Fruit fly (Drosophila melanogaster) whole organism, embryonic: Measurements from ENCODE around the gene bi.

Experiments
- Atf-2 ChIP-seq: fragments of 200-800 bp; sonication (Bioruptor generic); optimal IDR thresholded peaks from 2 replicates; lab custom pipeline; 2016; ENCODE audit warnings: missing biosample characterization, missing genetic modification characterization
- CG10366 ChIP-seq: fragments of 200-800 bp; sonication (Bioruptor generic); IDR thresholded peaks from 2 replicates; pipeline ENCODE4 v1.3.6; 2022; ENCODE audit warnings: missing biosample characterization, missing genetic modification characterization
- CG11696 ChIP-seq: fragments of 200-800 bp; sonication (Bioruptor generic); IDR thresholded peaks from 2 replicates; pipeline ENCODE4 v1.3.6; 2022; ENCODE audit warnings: missing biosample characterization, missing genetic modification characterization
- CG1233 ChIP-seq: fragments of 200-800 bp; sonication (Bioruptor generic); optimal IDR thresholded peaks from 4 replicates; lab custom pipeline; 2018; ENCODE audit warnings: missing biosample characterization, mild to moderate bottlenecking, missing genetic modification characterization
- CG13424 ChIP-seq: fragments of 200-800 bp; sonication (Bioruptor generic); optimal IDR thresholded peaks from 2 replicates; lab custom pipeline; 2019; ENCODE audit warnings: missing biosample characterization, mild to moderate bottlenecking, missing genetic modification characterization, moderate library complexity
- CG1832 ChIP-seq: fragments of 200-800 bp; sonication (Bioruptor generic); optimal IDR thresholded peaks from 2 replicates; lab custom pipeline; 2017; ENCODE audit warnings: missing biosample characterization, mild to moderate bottlenecking, missing genetic modification characterization, inconsistent platforms
- CG18619 ChIP-seq: fragments of 200-800 bp; sonication (Bioruptor generic); optimal IDR thresholded peaks from 3 replicates; lab custom pipeline; 2017; ENCODE audit warnings: missing biosample characterization, mild to moderate bottlenecking, missing genetic modification characterization
- CG4360 ChIP-seq: fragments of 200-800 bp; sonication (Bioruptor generic); IDR thresholded peaks from 2 replicates; pipeline ENCODE4 v1.3.6; 2022; ENCODE audit warnings: missing biosample characterization, missing genetic modification characterization
- CG5245 ChIP-seq: fragments of 200-800 bp; sonication (Bioruptor generic); optimal IDR thresholded peaks from 3 replicates; lab custom pipeline; 2016; ENCODE audit warnings: missing biosample characterization, missing genetic modification characterization
- CG7963 ChIP-seq: fragments of 200-800 bp; sonication (Bioruptor generic); IDR thresholded peaks from 3 replicates; pipeline ENCODE4 v1.3.6; 2022; ENCODE audit warnings: missing biosample characterization, missing genetic modification characterization; ENCODE audit not compliant: partially characterized antibody
- CG8359 ChIP-seq: fragments of 200-800 bp; sonication (Bioruptor generic); optimal IDR thresholded peaks from 2 replicates; lab custom pipeline; 2017; ENCODE audit warnings: missing biosample characterization, mild to moderate bottlenecking, missing genetic modification characterization, borderline replicate concordance
- CG8478 ChIP-seq: fragments of >200 bp; optimal IDR thresholded peaks from 2 replicates; lab custom pipeline; 2018
- CG9932 ChIP-seq: fragments of 200-800 bp; sonication (Bioruptor generic); IDR thresholded peaks from 2 replicates; pipeline ENCODE4 v1.3.6; 2022; ENCODE audit warnings: missing biosample characterization, missing genetic modification characterization
- CoRest ChIP-seq: fragments of 200-800 bp; sonication (Bioruptor generic); optimal IDR thresholded peaks from 3 replicates; lab custom pipeline; 2018; ENCODE audit warnings: missing biosample characterization, mild to moderate bottlenecking, missing genetic modification characterization, moderate library complexity
- Deaf1 ChIP-seq: fragments of 200-800 bp; optimal IDR thresholded peaks from 3 replicates; lab custom pipeline; 2019; ENCODE audit warnings: missing biosample characterization, mild to moderate bottlenecking, missing genetic modification characterization, moderate library complexity
- Dll ChIP-seq: fragments of 200-800 bp; sonication (Bioruptor generic); IDR thresholded peaks from 4 replicates; pipeline ENCODE4 v1.3.6; 2022; ENCODE audit warnings: missing biosample characterization, missing genetic modification characterization; ENCODE audit not compliant: partially characterized antibody
- HLH54F ChIP-seq: fragments of 200-800 bp; sonication (Bioruptor generic); optimal IDR thresholded peaks from 3 replicates; lab custom pipeline; 2016; ENCODE audit warnings: missing biosample characterization, missing genetic modification characterization
- HmgD ChIP-seq: fragments of 200-800 bp; sonication (Bioruptor generic); optimal IDR thresholded peaks from 3 replicates; lab custom pipeline; 2016; ENCODE audit warnings: missing biosample characterization, missing genetic modification characterization
- ab ChIP-seq: fragments of 200-800 bp; sonication (Bioruptor generic); optimal IDR thresholded peaks from 2 replicates; lab custom pipeline; 2016; ENCODE audit warnings: missing biosample characterization, missing genetic modification characterization
- ato ChIP-seq: fragments of 200-800 bp; sonication (Bioruptor generic); IDR thresholded peaks from 2 replicates; pipeline ENCODE4 v1.3.6; 2022; ENCODE audit warnings: missing biosample characterization, missing genetic modification characterization; ENCODE audit not compliant: partially characterized antibody
- bowl ChIP-seq: fragments of 200-800 bp; sonication (Bioruptor generic); IDR thresholded peaks from 2 replicates; pipeline ENCODE4 v1.3.6; 2022; ENCODE audit warnings: missing biosample characterization, missing genetic modification characterization
- corto ChIP-seq: fragments of 200-800 bp; sonication (Bioruptor generic); optimal IDR thresholded peaks from 2 replicates; lab custom pipeline; 2016; ENCODE audit warnings: missing biosample characterization, mild to moderate bottlenecking, missing genetic modification characterization, moderate library complexity
- dm ChIP-seq: fragments of 200-800 bp; sonication (Bioruptor generic); optimal IDR thresholded peaks from 3 replicates; lab custom pipeline; 2016; ENCODE audit warnings: missing biosample characterization, missing genetic modification characterization
- dpn ChIP-seq, 2 experiments: fragments of 200-800 bp; sonication (Bioruptor generic); optimal IDR thresholded peaks; 3 replicates each; lab custom pipeline; 2016; ENCODE audit warnings: missing biosample characterization in 2 of 2, missing genetic modification characterization in 2 of 2
- gfzf ChIP-seq: fragments of 200-800 bp; sonication (Bioruptor generic); optimal IDR thresholded peaks from 2 replicates; lab custom pipeline; 2016; ENCODE audit warnings: missing biosample characterization, mild to moderate bottlenecking, missing genetic modification characterization, moderate library complexity
- hbn ChIP-seq: fragments of 200-800 bp; sonication (Bioruptor generic); IDR thresholded peaks from 2 replicates; pipeline ENCODE4 v1.3.6; 2022; ENCODE audit warnings: missing biosample characterization, missing genetic modification characterization; ENCODE audit not compliant: partially characterized antibody
- lbe ChIP-seq: fragments of 200-800 bp; sonication (Bioruptor generic); optimal IDR thresholded peaks from 2 replicates; lab custom pipeline; 2016; ENCODE audit warnings: missing biosample characterization, mild to moderate bottlenecking, missing genetic modification characterization
- nmo ChIP-seq: fragments of 200-800 bp; sonication (Bioruptor generic); optimal IDR thresholded peaks from 2 replicates; lab custom pipeline; 2018; ENCODE audit warnings: missing biosample characterization, mild to moderate bottlenecking, missing genetic modification characterization, moderate library complexity
- nom ChIP-seq: fragments of 200-800 bp; sonication (Bioruptor generic); optimal IDR thresholded peaks from 2 replicates; lab custom pipeline; 2017; ENCODE audit warnings: missing biosample characterization, missing genetic modification characterization, mild to moderate bottlenecking, moderate library complexity, missing genetic modification reagents
- oc ChIP-seq: fragments of 200-800 bp; sonication (Bioruptor generic); optimal IDR thresholded peaks from 2 replicates; lab custom pipeline; 2018; ENCODE audit warnings: missing biosample characterization, mild to moderate bottlenecking, missing genetic modification characterization, moderate library complexity
- onecut ChIP-seq: fragments of 200-800 bp; sonication (Bioruptor generic); IDR thresholded peaks from 2 replicates; pipeline ENCODE4 v1.3.6; 2022; ENCODE audit warnings: missing biosample characterization, missing genetic modification characterization
- p53 ChIP-seq: fragments of 200-800 bp; sonication (Bioruptor generic); optimal IDR thresholded peaks from 2 replicates; lab custom pipeline; 2016; ENCODE audit warnings: missing biosample characterization, missing genetic modification characterization
- tgo ChIP-seq: fragments of 200-800 bp; sonication (Bioruptor generic); IDR thresholded peaks from 3 replicates; pipeline ENCODE4 v1.3.6; 2022; ENCODE audit warnings: missing biosample characterization, missing genetic modification characterization
- trh ChIP-seq: fragments of 200-800 bp; sonication (Bioruptor generic); optimal IDR thresholded peaks from 2 replicates; lab custom pipeline; 2016; ENCODE audit warnings: missing biosample characterization, missing genetic modification characterization

bi gene

DNA sequence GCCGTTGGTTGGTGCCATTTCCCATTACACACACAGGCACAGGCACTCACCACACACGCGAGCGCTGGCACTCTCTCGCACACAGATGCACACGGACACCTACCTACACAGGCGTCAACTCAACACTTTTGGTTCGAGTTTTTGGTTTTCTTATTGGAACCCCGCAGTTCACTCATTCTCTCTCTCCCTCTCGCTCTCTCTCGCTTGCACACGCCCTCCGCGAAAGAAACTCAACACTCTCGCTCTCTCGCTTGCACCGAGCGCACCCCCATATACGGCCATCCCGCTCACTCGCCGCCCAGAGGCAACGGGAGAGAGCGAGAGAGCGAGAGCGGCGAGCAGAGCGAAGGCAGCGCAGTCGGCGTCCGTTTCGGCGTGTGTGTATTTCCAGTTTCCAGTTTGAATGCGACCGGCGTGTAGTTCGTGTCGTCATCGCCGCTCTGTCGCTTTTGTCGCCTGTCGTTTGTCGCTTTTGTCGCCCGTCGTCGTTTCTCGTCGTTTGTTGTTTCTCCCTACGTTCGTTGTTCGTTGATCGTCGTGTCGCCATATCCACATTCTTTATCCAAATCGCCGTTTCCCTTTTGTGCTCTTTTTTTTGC lies 14.2 kb downstream of the bi start (continued):
- TF ChIP-seq HLH54F (GFP tag; lab: Kevin White, UChicago): no peak
- TF ChIP-seq Atf-2: peak; percentile 3
- no peak for TF ChIP-seq CG18619 (GFP tag; lab: Kevin White, UChicago)
- peak; percentile 100 for TF ChIP-seq CG8478 (lab: Kevin White, UChicago)
- TF ChIP-seq hbn (GFP tag; lab: Robert Waterston, UW): 0 out of 2 replicates have a peak, but pooled peaks have one; percentile 15
- TF ChIP-seq dm (GFP tag; lab: Kevin White, UChicago): peak; percentile 21
- TF ChIP-seq HmgD (GFP tag; lab: Kevin White, UChicago): peak; percentile 84
- peak; percentile 45 for TF ChIP-seq nom (GFP tag; lab: Kevin White, UChicago)
- TF ChIP-seq CG8359 (GFP tag; lab: Kevin White, UChicago): no peak
- peak; percentile 68 for TF ChIP-seq CoRest (tag; lab: Kevin White, UChicago)
- TF ChIP-seq CG10366 (GFP tag; lab: Robert Waterston, UW): no peak

DNA sequence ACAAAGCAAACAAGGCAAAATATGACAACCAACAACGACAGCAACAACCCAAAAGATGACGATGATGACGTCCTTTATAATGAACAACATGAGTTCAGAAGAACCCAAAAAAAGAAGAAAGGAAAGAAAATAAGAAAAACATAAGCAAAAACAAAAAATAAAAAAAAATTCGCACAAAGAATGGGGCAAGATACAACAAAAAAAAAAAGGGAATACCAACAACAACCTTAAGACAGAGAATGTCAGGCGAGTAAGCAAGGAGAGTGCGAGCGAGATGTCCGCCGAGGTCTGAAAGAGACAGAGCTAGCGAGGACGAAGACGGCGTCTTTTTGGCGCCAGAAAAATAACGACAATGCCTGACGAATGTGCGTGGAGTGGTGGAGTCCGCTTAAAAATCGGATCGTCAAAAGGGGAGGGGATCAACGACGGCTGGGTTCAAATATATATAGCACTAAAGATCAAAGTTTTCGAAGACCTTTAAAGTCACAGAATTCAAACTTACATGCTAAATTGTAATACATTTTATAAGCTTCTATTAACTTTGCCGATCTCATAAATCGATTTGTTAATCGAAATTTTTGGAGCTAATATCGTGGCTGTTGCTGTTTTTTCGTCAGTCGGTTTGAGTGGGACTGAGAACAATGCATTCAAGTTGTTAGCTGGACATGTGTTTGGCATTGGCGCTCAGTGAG lies 22.4 kb downstream of the bi start:
- TF ChIP-seq bowl (GFP tag; lab: Robert Waterston, UW): no peak
- no peak for TF ChIP-seq nmo
- peak; percentile 25 for TF ChIP-seq CG1832 (GFP tag; lab: Kevin White, UChicago)
- peak; percentile 96 for TF ChIP-seq nom (GFP tag; lab: Kevin White, UChicago)
- peak; percentile 54; the same call in 1 of the 2 replicates for TF ChIP-seq CG4360 (GFP tag; lab: Robert Waterston, UW)
- no peak for TF ChIP-seq CG1233
- TF ChIP-seq CG11696 (GFP tag; lab: Robert Waterston, UW): 0 out of 2 replicates have a peak, but pooled peaks have one; percentile 9
- peak; percentile 65 for TF ChIP-seq lbe (GFP tag; lab: Kevin White, UChicago)
- peak; percentile 19 for TF ChIP-seq corto (GFP tag; lab: Kevin White, UChicago)

DNA sequence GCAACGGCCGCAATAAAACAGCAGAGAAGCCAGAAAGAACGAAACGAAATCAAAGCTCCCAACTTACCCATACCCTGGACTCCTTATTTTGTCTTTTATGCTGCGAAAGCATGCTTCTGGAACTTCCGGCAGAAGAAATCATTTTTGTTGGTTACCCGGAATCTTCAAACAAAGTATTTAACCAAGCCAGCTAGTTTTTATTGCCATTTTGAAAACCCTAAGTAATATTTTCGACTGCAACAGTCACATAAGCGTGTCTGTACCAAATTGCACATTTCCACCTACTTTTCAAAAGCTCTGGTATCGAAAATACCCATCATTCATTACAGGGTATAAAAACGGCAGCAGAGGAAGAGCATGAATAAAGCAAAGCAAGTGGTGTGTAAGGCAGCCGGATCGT lies 26.1 kb downstream of the bi start:
- TF ChIP-seq Dll (GFP tag; lab: Robert Waterston, UW): no peak
- TF ChIP-seq ab (GFP tag; lab: Kevin White, UChicago): no peak
- TF ChIP-seq oc (tag; lab: Kevin White, UChicago): no peak
- no peak for TF ChIP-seq ato (GFP tag; lab: Robert Waterston, UW)
- TF ChIP-seq p53: no peak
- no peak for TF ChIP-seq CG9932 (GFP tag; lab: Robert Waterston, UW)
- no peak for TF ChIP-seq HLH54F (GFP tag; lab: Kevin White, UChicago)
- TF ChIP-seq Deaf1 (tag; lab: Kevin White, UChicago): no peak
- TF ChIP-seq gfzf (GFP tag; lab: Kevin White, UChicago): no peak
- no peak for TF ChIP-seq onecut (GFP tag; lab: Robert Waterston, UW)
- TF ChIP-seq trh (GFP tag; lab: Kevin White, UChicago): no peak
- TF ChIP-seq CG7963 (GFP tag; lab: Robert Waterston, UW): no peak
- TF ChIP-seq dpn (GFP tag; optimal IDR thresholded peaks at IDR 0.05; lab: Kevin White, UChicago): no peak
- no peak for TF ChIP-seq CG13424 (tag; lab: Kevin White, UChicago)
- TF ChIP-seq CG5245: no peak
- TF ChIP-seq tgo (GFP tag; lab: Robert Waterston, UW): no peak
